Worm (Caenorhabditis elegans) whole organism, L4 larva: ENCODE results near the gene C45G9.4.

Source experiments
- F49E8.2 ChIP-seq: sonication (generic microtip); optimal IDR thresholded peaks from 2 replicates; lab custom pipeline; 2016; ENCODE audit warnings: missing compliant biosample characterization, mild to moderate bottlenecking, missing genetic modification characterization, borderline replicate concordance
- T26A8.4 ChIP-seq: fragments of 200-800 bp; sonication (Bioruptor generic); IDR thresholded peaks from 2 replicates; pipeline ENCODE4 v1.3.6; 2022; ENCODE audit warnings: missing genetic modification characterization, missing compliant biosample characterization
- aly-2 ChIP-seq: sonication (generic microtip); optimal IDR thresholded peaks from 2 replicates; lab custom pipeline; 2018; ENCODE audit warnings: missing biosample characterization, missing genetic modification characterization
- ceh-20 ChIP-seq: fragments of 200-800 bp; sonication (Bioruptor generic); IDR thresholded peaks from 2 replicates; pipeline ENCODE4 v1.3.6; 2022; ENCODE audit warnings: missing genetic modification reagents, missing genetic modification characterization, missing compliant biosample characterization
- daf-8 ChIP-seq: fragments of 200-800 bp; sonication (Bioruptor generic); IDR thresholded peaks from 2 replicates; pipeline ENCODE4 v1.3.6; 2022; ENCODE audit warnings: missing genetic modification characterization, missing compliant biosample characterization
- dmd-9 ChIP-seq: fragments of 200-800 bp; sonication (Bioruptor generic); IDR thresholded peaks from 2 replicates; pipeline ENCODE4 v1.3.6; 2022; ENCODE audit warnings: missing genetic modification reagents, missing genetic modification characterization, missing compliant biosample characterization
- mep-1 ChIP-seq: fragments of 150-350 bp; sonication (generic microtip); optimal IDR thresholded peaks from 3 replicates; lab custom pipeline; 2014; ENCODE audit warnings: missing biosample characterization, missing genetic modification characterization
- nhr-237 ChIP-seq: sonication (generic microtip); optimal IDR thresholded peaks from 2 replicates; lab custom pipeline; 2017; ENCODE audit warnings: missing biosample characterization, missing genetic modification characterization
- nhr-25 ChIP-seq: sonication (generic microtip); optimal IDR thresholded peaks from 2 replicates; lab custom pipeline; 2017; ENCODE audit warnings: missing genetic modification characterization, mild to moderate bottlenecking, missing compliant biosample characterization, antibody characterized with exemption, moderate library complexity, borderline replicate concordance; ENCODE audit not compliant: insufficient read depth
- nhr-76 ChIP-seq: fragments of 150-350 bp; optimal IDR thresholded peaks from 2 replicates; lab custom pipeline; 2014; ENCODE audit warnings: missing biosample characterization, missing genetic modification characterization
- unc-39 ChIP-seq: sonication (generic microtip); optimal IDR thresholded peaks from 2 replicates; lab custom pipeline; 2017; ENCODE audit warnings: missing biosample characterization, missing genetic modification characterization

ce11 chrIII:5017550-5017949 is 45.0 kb upstream of the C45G9.4 start, which contains the start of gene larp-1:
- TF ChIP-seq daf-8 (GFP tag; lab: Robert Waterston, UW) (no peak), unc-39 (tag; lab: Kevin White, UChicago) (no peak), ceh-20 (GFP tag; lab: Robert Waterston, UW) (no peak), aly-2 (no peak), nhr-76 (tag; lab: Kevin White, UChicago) (no peak), F49E8.2 (tag; lab: Kevin White, UChicago) (no peak), T26A8.4 (GFP tag; lab: Robert Waterston, UW) (no peak), dmd-9 (GFP tag; lab: Robert Waterston, UW) (no peak), mep-1 (tag; lab: Kevin White, UChicago) (no peak), nhr-237 (no peak), nhr-25 (tag; lab: Kevin White, UChicago) (no peak)
